Fruit fly (Drosophila melanogaster) whole organism, embryonic: ENCODE results near the gene CG33946.
A peak's percentile ranks its signal among the peaks of the same experiment; 100 is the strongest.

Source experiments
- B-H1 ChIP-seq: fragments of 200-800 bp; sonication (Bioruptor generic); IDR thresholded peaks from 3 replicates; pipeline ENCODE4 v1.3.6; 2022; ENCODE audit warnings: missing biosample characterization, missing genetic modification characterization
- CG10267 ChIP-seq: fragments of 200-800 bp; sonication (Bioruptor generic); optimal IDR thresholded peaks from 2 replicates; lab custom pipeline; 2018; ENCODE audit warnings: missing biosample characterization, mild to moderate bottlenecking, missing genetic modification characterization, moderate library complexity
- CG10274 ChIP-seq: fragments of 200-800 bp; sonication (Bioruptor generic); optimal IDR thresholded peaks from 3 replicates; lab custom pipeline; 2017; ENCODE audit warnings: missing biosample characterization, mild to moderate bottlenecking, missing genetic modification characterization
- CG10462 ChIP-seq: fragments of 200-800 bp; sonication (Bioruptor generic); optimal IDR thresholded peaks from 2 replicates; lab custom pipeline; 2016; ENCODE audit warnings: missing biosample characterization, missing genetic modification characterization
- CG10543 ChIP-seq: fragments of 200-800 bp; sonication (Bioruptor generic); optimal IDR thresholded peaks from 3 replicates; lab custom pipeline; 2017; ENCODE audit warnings: missing biosample characterization, mild to moderate bottlenecking, missing genetic modification characterization, moderate library complexity
- CG11560 ChIP-seq: fragments of 200-800 bp; sonication (Bioruptor generic); IDR thresholded peaks from 3 replicates; pipeline ENCODE4 v1.3.6; 2022; ENCODE audit warnings: missing biosample characterization, missing genetic modification characterization
- CG12769 ChIP-seq: fragments of 200-800 bp; sonication (Bioruptor generic); optimal IDR thresholded peaks from 2 replicates; lab custom pipeline; 2019; ENCODE audit warnings: missing biosample characterization, mild to moderate bottlenecking, missing genetic modification characterization, moderate library complexity
- CG13894 ChIP-seq: fragments of 200-800 bp; sonication (Bioruptor generic); optimal IDR thresholded peaks from 3 replicates; lab custom pipeline; 2018; ENCODE audit warnings: missing biosample characterization, mild to moderate bottlenecking, missing genetic modification characterization, moderate library complexity
- CG8089 ChIP-seq: fragments of 200-800 bp; sonication (Bioruptor generic); optimal IDR thresholded peaks from 3 replicates; lab custom pipeline; 2016; ENCODE audit warnings: missing biosample characterization, missing genetic modification characterization
- CG9437 ChIP-seq: fragments of 200-800 bp; sonication (Bioruptor generic); optimal IDR thresholded peaks from 2 replicates; lab custom pipeline; 2018; ENCODE audit warnings: missing biosample characterization, mild to moderate bottlenecking, missing genetic modification characterization
- D19A ChIP-seq: fragments of 200-800 bp; optimal IDR thresholded peaks from 3 replicates; lab custom pipeline; 2019; ENCODE audit warnings: missing biosample characterization, mild to moderate bottlenecking, missing genetic modification characterization, moderate library complexity
- Drgx ChIP-seq: fragments of 200-800 bp; sonication (Bioruptor generic); IDR thresholded peaks from 2 replicates; pipeline ENCODE4 v1.3.6; 2022; ENCODE audit warnings: missing biosample characterization, missing genetic modification characterization
- Ets65A ChIP-seq: fragments of 200-800 bp; sonication (Bioruptor generic); peaks from one replicate; lab custom pipeline; 2016; ENCODE audit warnings: missing biosample characterization, missing genetic modification characterization
- HLH4C ChIP-seq: fragments of 200-800 bp; sonication (Bioruptor generic); IDR thresholded peaks from 3 replicates; pipeline ENCODE4 v1.3.6; 2022; ENCODE audit warnings: missing biosample characterization, missing genetic modification characterization; ENCODE audit not compliant: partially characterized antibody
- Hmx ChIP-seq: fragments of 200-800 bp; sonication (Bioruptor generic); optimal IDR thresholded peaks from 2 replicates; lab custom pipeline; 2016; ENCODE audit warnings: missing biosample characterization, missing genetic modification characterization
- Hr78 ChIP-seq, 2 experiments: fragments of 200-800 bp in 1 of 2; fragments of >200 bp in 1 of 2; sonication (Bioruptor generic) in 1 of 2; optimal IDR thresholded peaks; 2 replicates each; lab custom pipeline; 2017 to 2019; ENCODE audit warnings: missing biosample characterization in 2 of 2, missing genetic modification characterization in 2 of 2, mild to moderate bottlenecking in 1 of 2, moderate library complexity in 1 of 2
- MTF-1 ChIP-seq: fragments of 200-800 bp; sonication (Bioruptor generic); optimal IDR thresholded peaks from 2 replicates; lab custom pipeline; 2018; ENCODE audit warnings: missing biosample characterization, mild to moderate bottlenecking, missing genetic modification characterization, borderline replicate concordance
- Med ChIP-seq: fragments of 200-800 bp; sonication (Bioruptor generic); peaks from one replicate; lab custom pipeline; 2016; ENCODE audit warnings: missing biosample characterization, missing genetic modification characterization, mild to moderate bottlenecking, inconsistent platforms, moderate library complexity
- Optix ChIP-seq: fragments of 200-800 bp; sonication (Bioruptor generic); IDR thresholded peaks from 3 replicates; pipeline ENCODE4 v1.3.6; 2022; ENCODE audit warnings: missing biosample characterization, missing genetic modification characterization
- az2 ChIP-seq: fragments of 200-800 bp; sonication (Bioruptor generic); optimal IDR thresholded peaks from 3 replicates; lab custom pipeline; 2016; ENCODE audit warnings: missing biosample characterization, missing genetic modification characterization
- cg ChIP-seq: fragments of 200-800 bp; sonication (Bioruptor generic); optimal IDR thresholded peaks from 3 replicates; lab custom pipeline; 2019; ENCODE audit warnings: missing biosample characterization, mild to moderate bottlenecking, missing genetic modification characterization, moderate library complexity
- chinmo ChIP-seq: fragments of 200-800 bp; sonication (Bioruptor generic); IDR thresholded peaks from 4 replicates; pipeline ENCODE4 v1.3.6; 2022; ENCODE audit warnings: missing biosample characterization, missing genetic modification characterization; ENCODE audit not compliant: partially characterized antibody
- corto ChIP-seq: fragments of 200-800 bp; sonication (Bioruptor generic); optimal IDR thresholded peaks from 2 replicates; lab custom pipeline; 2016; ENCODE audit warnings: missing biosample characterization, mild to moderate bottlenecking, missing genetic modification characterization, moderate library complexity
- dan ChIP-seq: fragments of 200-800 bp; sonication (Bioruptor generic); IDR thresholded peaks from 2 replicates; pipeline ENCODE4 v1.3.6; 2022; ENCODE audit warnings: missing biosample characterization, missing genetic modification characterization
- dati ChIP-seq: fragments of 200-800 bp; sonication (Bioruptor generic); IDR thresholded peaks from 2 replicates; pipeline ENCODE4 v1.3.6; 2022; ENCODE audit warnings: missing biosample characterization, missing genetic modification characterization
- fd96Cb ChIP-seq: fragments of 200-800 bp; sonication (Bioruptor generic); optimal IDR thresholded peaks from 2 replicates; lab custom pipeline; 2018; ENCODE audit warnings: missing biosample characterization, mild to moderate bottlenecking, missing genetic modification characterization, moderate library complexity
- grau ChIP-seq: fragments of 200-800 bp; optimal IDR thresholded peaks from 3 replicates; lab custom pipeline; 2019; ENCODE audit warnings: missing biosample characterization, mild to moderate bottlenecking, missing genetic modification characterization, moderate library complexity
- gro ChIP-seq: fragments of 200-800 bp; sonication (Bioruptor generic); optimal IDR thresholded peaks from 2 replicates; lab custom pipeline; 2016; ENCODE audit warnings: missing biosample characterization, missing genetic modification characterization
- klu ChIP-seq: fragments of 200-800 bp; sonication (Bioruptor generic); IDR thresholded peaks from 2 replicates; pipeline ENCODE4 v1.3.6; 2022; ENCODE audit warnings: missing biosample characterization, missing genetic modification characterization
- nau ChIP-seq: fragments of 200-800 bp; sonication (Bioruptor generic); optimal IDR thresholded peaks from 3 replicates; lab custom pipeline; 2017; ENCODE audit warnings: missing biosample characterization, mild to moderate bottlenecking, missing genetic modification characterization, missing genetic modification reagents
- repo ChIP-seq: fragments of 200-800 bp; sonication (Bioruptor generic); optimal IDR thresholded peaks from 2 replicates; lab custom pipeline; 2016; ENCODE audit warnings: missing biosample characterization, missing genetic modification characterization
- row ChIP-seq: fragments of 200-800 bp; sonication (Bioruptor generic); IDR thresholded peaks from 3 replicates; pipeline ENCODE4 v1.3.6; 2022; ENCODE audit warnings: missing biosample characterization, missing genetic modification characterization
- sd ChIP-seq: fragments of 200-800 bp; sonication (Bioruptor generic); optimal IDR thresholded peaks from 3 replicates; lab custom pipeline; 2018; ENCODE audit warnings: missing biosample characterization, mild to moderate bottlenecking, missing genetic modification characterization, moderate library complexity
- so ChIP-seq: fragments of 200-800 bp; sonication (Bioruptor generic); IDR thresholded peaks from 3 replicates; pipeline ENCODE4 v1.3.6; 2022; ENCODE audit warnings: missing biosample characterization, missing genetic modification characterization

CG33946 gene

DNA sequence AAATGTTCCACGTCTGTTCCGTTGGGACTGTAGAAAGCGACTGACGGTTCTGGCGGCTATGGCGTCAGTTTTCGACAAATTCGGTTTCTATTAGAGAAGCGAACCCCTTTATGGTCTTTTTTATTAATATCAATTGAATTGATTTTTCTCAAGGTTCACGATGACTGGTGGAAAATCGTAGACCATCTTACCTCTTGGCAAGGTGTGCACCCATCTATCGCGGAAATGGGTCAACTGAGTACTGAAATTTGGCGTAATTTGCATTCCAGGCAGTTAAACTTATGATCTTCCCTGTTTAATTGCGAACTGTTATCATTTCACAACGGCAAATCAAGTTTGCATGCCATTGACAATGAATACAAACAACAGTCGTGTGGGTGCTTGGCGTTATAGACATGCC, 19.6 kb downstream of the CG33946 start, which contains the start of gene CG10226:
CG10226 (minus strand) TSS at position 101 of the 400 bp plus-strand sequence.
- TF ChIP-seq klu (GFP tag; lab: Robert Waterston, UW), result no peak
- no peak for TF ChIP-seq so (GFP tag; lab: Robert Waterston, UW)
- no peak for TF ChIP-seq repo (GFP tag; lab: Kevin White, UChicago)
- TF ChIP-seq CG9437, result no peak
- TF ChIP-seq, all 482 proteins: peak for 0

DNA sequence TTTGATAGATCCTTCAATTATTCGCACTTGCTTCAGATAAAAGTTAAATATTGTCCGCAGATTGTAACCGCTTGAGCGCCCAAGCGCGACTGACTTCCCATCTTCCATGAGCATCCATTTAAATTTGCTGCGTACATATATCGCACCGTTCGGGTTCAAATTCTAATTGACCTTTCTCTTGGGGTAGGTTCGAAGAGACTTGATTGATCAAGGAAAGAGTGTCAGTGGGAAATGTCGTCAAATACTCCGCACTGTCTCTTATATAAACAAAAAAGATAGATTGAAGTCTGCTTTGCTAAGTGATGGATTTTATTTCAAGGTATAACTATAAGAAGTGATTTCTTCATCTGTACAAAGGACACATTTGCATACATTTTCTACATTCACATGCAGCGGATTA, 25.3 kb downstream of the CG33946 start, which contains the start of gene Mdr65:
Mdr65 (minus strand) TSS at position 101 of the 400 bp plus-strand sequence.
- TF ChIP-seq gro (GFP tag; lab: Kevin White, UChicago), result no peak

DNA sequence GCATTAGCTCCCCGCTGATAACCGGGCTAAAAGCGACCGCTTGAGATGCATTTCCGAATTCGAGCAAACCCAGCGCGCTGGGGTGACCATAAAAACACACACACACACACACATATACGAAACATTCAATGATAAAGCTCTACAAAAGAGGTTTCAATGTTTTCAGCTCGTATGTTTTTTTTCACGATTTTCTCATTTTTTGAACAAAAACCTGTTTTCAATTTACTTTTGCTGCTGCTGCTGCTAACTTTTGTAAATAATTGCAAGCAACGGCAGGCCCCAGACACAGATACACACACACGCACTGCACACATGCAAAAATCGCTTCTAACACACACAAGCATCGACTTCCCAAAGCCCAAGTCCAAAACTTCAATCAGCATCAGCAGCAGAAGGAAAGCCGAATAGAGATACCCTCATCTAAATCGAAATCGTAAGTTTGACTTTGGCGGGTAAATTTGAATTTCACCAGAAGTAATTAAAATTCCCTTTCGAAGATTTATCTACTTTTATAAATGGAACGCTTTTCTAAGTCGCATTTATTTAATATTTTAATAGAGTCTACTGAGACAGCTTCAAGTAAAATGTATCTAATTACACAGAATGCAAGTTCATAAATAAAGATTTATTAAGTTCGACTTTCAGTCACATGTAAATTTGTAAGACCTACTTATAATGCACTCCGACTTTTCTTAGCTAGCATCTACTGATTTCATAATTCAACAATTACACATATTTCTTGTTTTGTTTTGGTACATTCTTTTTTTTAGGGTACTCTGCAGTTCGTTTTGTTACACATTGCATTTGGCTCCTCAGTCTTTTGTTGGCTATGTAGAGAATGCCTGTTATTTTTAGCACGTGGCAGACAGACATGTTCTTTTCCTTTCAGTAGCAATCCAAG, 29.1 kb downstream of the CG33946 start:
- peak; percentile 76; the same call in 1 of the 4 replicates for TF ChIP-seq chinmo (GFP tag; lab: Robert Waterston, UW)
- peak; percentile 63 for TF ChIP-seq Drgx (GFP tag; lab: Robert Waterston, UW)
- TF ChIP-seq CG10267 (tag; lab: Kevin White, UChicago), result no peak
- peak; percentile 53 for TF ChIP-seq cg (GFP tag; lab: Kevin White, UChicago)
- no peak for TF ChIP-seq az2 (GFP tag; lab: Kevin White, UChicago)
- TF ChIP-seq dan (GFP tag; lab: Robert Waterston, UW), result no peak
- TF ChIP-seq CG8089 (GFP tag; lab: Kevin White, UChicago), result no peak
- no peak for TF ChIP-seq dati (GFP tag; lab: Robert Waterston, UW)
- no peak for TF ChIP-seq Ets65A (GFP tag; lab: Kevin White, UChicago)
- peak; percentile 59 for TF ChIP-seq D19A (tag; lab: Kevin White, UChicago)
- peak; percentile 15 for TF ChIP-seq corto (GFP tag; lab: Kevin White, UChicago)

DNA sequence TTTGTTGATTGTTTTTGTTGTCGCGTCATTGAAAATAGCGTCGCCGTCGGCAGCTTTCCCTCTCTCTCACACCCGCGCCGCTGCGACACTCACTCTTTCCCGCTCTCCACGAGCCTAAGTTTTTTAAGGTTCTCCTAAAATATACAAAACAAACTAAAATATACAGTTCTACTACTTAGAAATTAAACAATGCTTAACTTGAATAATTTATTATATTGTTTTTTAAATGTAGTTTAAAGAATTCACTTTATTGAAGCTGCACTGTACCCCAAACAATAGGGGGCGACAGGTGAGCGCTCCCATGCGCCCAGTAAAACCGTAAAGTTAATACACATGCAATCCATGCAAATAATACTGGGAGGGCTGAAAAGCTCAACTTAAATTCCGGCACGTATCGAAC, 33.4 kb downstream of the CG33946 start:
- peak; percentile 55 for TF ChIP-seq grau (tag; lab: Kevin White, UChicago)
- no peak for TF ChIP-seq CG10543
- peak; percentile 32 for TF ChIP-seq sd (tag; lab: Kevin White, UChicago)
- TF ChIP-seq fd96Cb (tag; lab: Kevin White, UChicago), result no peak
- no peak for TF ChIP-seq MTF-1 (GFP tag; lab: Kevin White, UChicago)
- TF ChIP-seq row (GFP tag; lab: Robert Waterston, UW), result 0 out of 3 replicates have a peak, but pooled peaks have one; percentile 18
- TF ChIP-seq Hmx, result no peak
- TF ChIP-seq CG10462 (GFP tag; lab: Kevin White, UChicago), result no peak
- TF ChIP-seq nau (GFP tag; lab: Kevin White, UChicago), result no peak
- no peak for TF ChIP-seq Optix (GFP tag; lab: Robert Waterston, UW)
- TF ChIP-seq, all 482 proteins: peak for 3

DNA sequence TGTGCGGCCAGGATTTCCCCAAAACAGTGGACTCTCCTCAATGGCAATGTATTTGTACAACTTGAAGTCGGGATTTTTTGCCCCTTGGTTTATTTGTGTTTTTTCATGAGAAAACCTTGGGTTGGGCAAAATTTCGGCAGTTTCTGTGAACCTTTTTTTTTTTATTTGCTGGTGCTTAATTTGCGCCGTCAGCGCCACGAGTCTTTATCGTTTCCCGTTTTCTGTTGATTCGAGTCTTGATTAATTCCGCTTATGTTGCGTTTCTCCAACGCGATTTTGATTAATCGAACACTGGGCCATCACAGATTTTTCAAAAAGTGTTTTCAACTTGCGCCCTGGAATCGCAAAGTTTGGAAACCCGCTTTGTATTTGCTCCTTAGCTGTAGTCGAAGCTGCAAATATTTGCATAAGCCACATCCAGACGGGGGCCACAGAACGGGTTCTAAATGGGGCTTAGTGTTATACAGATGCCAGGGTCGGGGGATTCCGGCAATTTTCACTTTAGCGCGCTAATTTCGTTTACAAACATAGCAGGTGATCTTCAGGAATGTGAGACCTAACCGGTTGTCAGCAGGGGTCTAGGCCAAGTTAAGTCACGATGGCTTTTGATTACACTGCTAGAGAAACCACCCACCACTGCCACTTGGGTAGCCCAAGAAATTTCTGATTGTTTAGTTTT, 34.2 kb downstream of the CG33946 start:
- TF ChIP-seq HLH4C (no peak), chinmo (GFP tag; lab: Robert Waterston, UW) (peak; percentile 72; the same call in 1 of the 4 replicates), Med (GFP tag; lab: Kevin White, UChicago) (peak; percentile 11), CG11560 (tag; lab: Robert Waterston, UW) (no peak), B-H1 (GFP tag; lab: Robert Waterston, UW) (no peak), Hr78 (GFP tag; optimal IDR thresholded peaks at IDR 0.05; lab: Kevin White, UChicago) (no peak), CG12769 (peak; percentile 17), sd (tag; lab: Kevin White, UChicago) (peak; percentile 92), CG13894 (tag; lab: Kevin White, UChicago) (peak; percentile 37), CG10274 (GFP tag; lab: Kevin White, UChicago) (peak; percentile 18)
